Worm (Caenorhabditis elegans): ENCODE results near the gene Y75B12B.10.

Y75B12B.10 gene

ce11 chrV:15184097-15185040 is 15.5 kb upstream of the Y75B12B.10 start, which contains the start of gene Y75B12B.1 (continued):
- TF ChIP-seq nhr-76 (tag; optimal IDR thresholded peaks at IDR 0.05) (no peak), D1046.2 (GFP tag; IDR thresholded peaks at IDR 0.05) (no peak), rbr-2 (tag; optimal IDR thresholded peaks at IDR 0.05) (no peak), F44E2.7 (GFP tag; IDR thresholded peaks at IDR 0.05) (no peak), unc-130 (GFP tag; optimal IDR thresholded peaks at IDR 0.05) (peak; percentile 55), lsy-2 (tag; optimal IDR thresholded peaks at IDR 0.05) (no peak), mdl-1 (tag; optimal IDR thresholded peaks at IDR 0.05) (no peak), T26A8.4 (GFP tag; IDR thresholded peaks at IDR 0.05) (no peak), zip-11 (GFP tag; IDR thresholded peaks at IDR 0.05) (no peak), F49E8.2 (tag; optimal IDR thresholded peaks at IDR 0.05; ENCODE audit: borderline replicate concordance) (peak; percentile 78), hlh-30 (tag; optimal IDR thresholded peaks at IDR 0.05; ENCODE audit: insufficient read depth) (no peak), arid-1 (GFP tag; conservative IDR thresholded peaks at IDR 0.05) (0 out of 2 replicates have a peak, but pooled peaks have one; percentile 4), daf-8 (GFP tag; IDR thresholded peaks at IDR 0.05) (no peak), F26F4.8 (GFP tag; conservative IDR thresholded peaks at IDR 0.05) (no peak), ZK546.5 (tag; optimal IDR thresholded peaks at IDR 0.05) (no peak), snpc-1.2 (GFP tag; IDR thresholded peaks at IDR 0.05) (0 out of 2 replicates have a peak, but pooled peaks have one; percentile 39), lin-13 (GFP tag; optimal IDR thresholded peaks at IDR 0.05) (peak; percentile 12)

DNA sequence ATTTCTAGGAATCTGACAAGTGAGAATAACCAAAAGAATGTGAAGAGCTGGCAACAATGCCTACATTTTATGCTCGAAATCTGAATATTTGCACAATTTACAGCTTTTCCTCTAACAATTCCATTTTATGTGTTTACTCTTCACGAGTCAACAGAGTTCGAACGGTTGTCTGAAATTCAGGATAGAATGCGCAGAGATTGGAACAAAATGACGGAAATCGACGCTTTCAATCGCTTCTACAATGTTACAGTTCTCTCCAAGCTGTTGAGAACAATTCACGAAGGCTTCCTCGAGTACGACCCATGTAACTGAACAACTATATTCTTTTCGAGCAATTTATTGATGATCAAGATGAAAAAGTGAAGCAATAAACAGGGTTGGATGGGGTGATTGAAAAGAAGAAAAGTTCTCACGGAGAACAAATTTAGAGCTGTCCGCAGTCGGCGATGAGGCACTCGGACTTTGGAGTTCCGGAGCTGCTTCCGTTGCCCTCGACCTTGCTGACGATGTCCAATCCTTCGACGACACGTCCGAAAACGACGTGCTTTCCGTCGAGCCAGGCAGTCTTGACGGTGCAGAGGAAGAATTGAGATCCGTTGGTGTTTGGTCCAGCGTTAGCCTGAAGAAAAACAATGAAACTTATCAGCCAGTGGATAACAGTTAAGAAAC is 13.5 kb upstream of the Y75B12B.10 start, which contains the start of gene Y75B12B.3:
Gene Y75B12B.3 (minus strand): TSS at position 21 of the 669 bp plus-strand sequence.
- TF ChIP-seq lsy-2 (tag; optimal IDR thresholded peaks at IDR 0.05) (peak in 1 of 2 experiments; percentile 1), lin-29 (GFP tag; IDR thresholded peaks at IDR 0.05) (no peak), ceh-32 (tag; optimal IDR thresholded peaks at IDR 0.05; ENCODE audit: poor library complexity) (no peak), unc-130 (GFP tag; optimal IDR thresholded peaks at IDR 0.05) (peak; percentile 26), spr-1 (tag; optimal IDR thresholded peaks at IDR 0.05) (no peak), F37D6.2 (tag; optimal IDR thresholded peaks at IDR 0.05) (no peak), ceh-82 (tag; optimal IDR thresholded peaks at IDR 0.05) (no peak), hif-1 (tag; optimal IDR thresholded peaks at IDR 0.05) (no peak), nhr-41 (GFP tag; IDR thresholded peaks at IDR 0.05) (no peak), pha-4 (GFP tag; IDR thresholded peaks at IDR 0.05) (no peak; the same call in 1 of the 2 replicates), pha-4 (tag; optimal IDR thresholded peaks at IDR 0.05) (no peak), dpl-1 (GFP tag; optimal IDR thresholded peaks at IDR 0.05) (no peak), nhr-28 (tag; optimal IDR thresholded peaks at IDR 0.05) (no peak), madf-5 (GFP tag; IDR thresholded peaks at IDR 0.05) (0 out of 4 replicates have a peak, but pooled peaks of 1 of the 2 experiments have one; percentile 42), tag-97 (GFP tag; IDR thresholded peaks at IDR 0.05) (no peak), sdz-12 (GFP tag; optimal IDR thresholded peaks at IDR 0.05) (peak; percentile 13), Y48G9A.11 (GFP tag; IDR thresholded peaks at IDR 0.05) (peak; percentile 46; the same call in 1 of the 2 replicates), snpc-4 (tag; optimal IDR thresholded peaks at IDR 0.05) (no peak), ZK337.2 (GFP tag; IDR thresholded peaks at IDR 0.05) (no peak), nhr-102 (tag; optimal IDR thresholded peaks at IDR 0.05) (peak; percentile 2), saeg-2 (GFP tag; IDR thresholded peaks at IDR 0.05) (no peak), R02D3.7 (tag; optimal IDR thresholded peaks at IDR 0.05) (no peak), lin-1 (GFP tag; IDR thresholded peaks at IDR 0.05) (no peak), dmd-8 (GFP tag; IDR thresholded peaks at IDR 0.05) (0 out of 2 replicates have a peak, but pooled peaks have one; percentile 4), lir-3 (tag; optimal IDR thresholded peaks at IDR 0.05) (no peak), nhr-6 (tag; optimal IDR thresholded peaks at IDR 0.05) (no peak), unc-62 (GFP tag; optimal IDR thresholded peaks at IDR 0.05 in 1 of 2) (no peak), unc-62 (tag; optimal IDR thresholded peaks at IDR 0.05) (no peak), F44E2.7 (GFP tag; IDR thresholded peaks at IDR 0.05) (no peak), T26A8.4 (GFP tag; IDR thresholded peaks at IDR 0.05) (no peak), duxl-1 (tag; optimal IDR thresholded peaks at IDR 0.05; ENCODE audit: poor library complexity) (no peak), nhr-48 (tag; optimal IDR thresholded peaks at IDR 0.05) (no peak), zfp-2 (tag; optimal IDR thresholded peaks at IDR 0.05) (no peak)

All from whole organism, L4 larva.